Worm (Caenorhabditis elegans) whole organism, L2 larva: Measurements from ENCODE around the gene ZK632.14.

Experiments
- ZK546.5 ChIP-seq: sonication (generic microtip); optimal IDR thresholded peaks from 2 replicates; lab custom pipeline; 2017; ENCODE audit warnings: missing biosample characterization, missing genetic modification characterization
- aly-2 ChIP-seq: fragments of 150-350 bp; optimal IDR thresholded peaks from 2 replicates; lab custom pipeline; 2014; ENCODE audit warnings: missing biosample characterization, missing genetic modification characterization
- ama-1 ChIP-seq: fragments of 150-350 bp; optimal IDR thresholded peaks from 2 replicates; lab custom pipeline; 2018; ENCODE audit warnings: inconsistent platforms
- elt-3 ChIP-seq: sonication (generic microtip); optimal IDR thresholded peaks from 2 replicates; lab custom pipeline; 2017; ENCODE audit warnings: missing biosample characterization, missing genetic modification characterization
- fos-1 ChIP-seq: fragments of 150-350 bp; optimal IDR thresholded peaks from 2 replicates; lab custom pipeline; 2014; ENCODE audit warnings: missing biosample characterization, missing genetic modification characterization
- lin-39 ChIP-seq: fragments of 150-350 bp; optimal IDR thresholded peaks from 2 replicates; lab custom pipeline; 2014; ENCODE audit warnings: missing biosample characterization, missing genetic modification reagents, missing genetic modification characterization
- lsy-2 ChIP-seq, 2 experiments: fragments of 150-350 bp in 1 of 2; sonication (generic microtip) in 1 of 2; optimal IDR thresholded peaks; 2 replicates each; lab custom pipeline; 2014 to 2017; ENCODE audit warnings: missing biosample characterization in 2 of 2, missing genetic modification characterization in 2 of 2
- mab-5 ChIP-seq: fragments of 150-350 bp; optimal IDR thresholded peaks from 2 replicates; lab custom pipeline; 2014; ENCODE audit warnings: missing biosample characterization, missing genetic modification characterization
- snpc-4 ChIP-seq: fragments of 150-350 bp; optimal IDR thresholded peaks from 2 replicates; lab custom pipeline; 2014; ENCODE audit warnings: missing biosample characterization, missing genetic modification characterization
- zag-1 ChIP-seq: fragments of 150-350 bp; optimal IDR thresholded peaks from 2 replicates; lab custom pipeline; 2014; ENCODE audit warnings: missing biosample characterization, missing genetic modification characterization

DNA sequence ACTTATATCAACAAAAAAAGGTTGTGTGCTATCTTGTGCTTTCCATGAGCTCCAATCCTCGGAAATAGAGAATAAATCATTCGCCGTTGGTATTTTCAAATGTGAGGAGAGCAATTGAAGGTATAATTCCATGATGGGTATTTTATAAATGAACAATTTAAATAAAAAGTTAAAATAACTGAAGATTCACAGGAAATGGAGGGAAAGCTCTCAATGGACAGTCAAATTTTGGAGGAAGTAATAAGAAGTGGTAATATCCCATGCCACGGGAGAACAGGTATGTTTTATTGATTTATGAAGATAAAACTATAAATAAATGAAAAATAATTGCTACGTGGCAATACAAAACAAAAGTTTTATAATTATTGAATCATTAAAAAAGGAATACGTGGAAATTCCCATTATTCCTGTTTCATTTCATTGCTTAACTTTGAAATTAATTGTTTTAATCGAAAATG is 30.1 kb upstream of the ZK632.14 start:
- no peak for TF ChIP-seq ZK546.5 (tag; lab: Kevin White, UChicago)
- no peak for TF ChIP-seq lin-39 (tag; lab: Kevin White, UChicago)
- TF ChIP-seq zag-1 (tag; lab: Kevin White, UChicago), result no peak
- no peak for TF ChIP-seq aly-2 (tag; lab: Kevin White, UChicago)
- no peak for TF ChIP-seq snpc-4 (tag; lab: Kevin White, UChicago)
- no peak for TF ChIP-seq ama-1 (lab: Kevin White, UChicago)
- TF ChIP-seq mab-5, result no peak
- TF ChIP-seq fos-1 (tag; lab: Kevin White, UChicago), result no peak
- peak in 1 of 2 experiments; percentile 45 for TF ChIP-seq lsy-2 (tag; optimal IDR thresholded peaks at IDR 0.05; lab: Kevin White, UChicago)
- no peak for TF ChIP-seq elt-3 (tag; lab: Kevin White, UChicago)
